Worm (Caenorhabditis elegans): ENCODE measurements around the gene F40C5.2.
"Not testable (repeated sequence)": the region's sequence is repeated elsewhere in the genome, so short reads cannot be mapped to it uniquely, and the experiment has no call there.

- not testable (repeated sequence) for TF ChIP-seq snpc-4 (tag; optimal IDR thresholded peaks at IDR 0.05); lsy-2 (tag; optimal IDR thresholded peaks at IDR 0.05); blmp-1 (tag; optimal IDR thresholded peaks at IDR 0.05); bed-3 (GFP tag; optimal IDR thresholded peaks at IDR 0.05); unc-39 (tag; optimal IDR thresholded peaks at IDR 0.05); nhr-2 (tag; optimal IDR thresholded peaks at IDR 0.05); unc-62 (GFP tag; optimal IDR thresholded peaks at IDR 0.05); nhr-28 (tag; optimal IDR thresholded peaks at IDR 0.05)
Observed at ce11 chrV:3558744-3559143, 12.1 kb upstream of the F40C5.2 start, which contains the start of gene T24A6.1.

All from whole organism, mixed stage, embryonic.